Worm (Caenorhabditis elegans): ENCODE results near the gene F13A7.12.

F13A7.12 gene

ce11 chrV:16355941-16356340 lies 39.9 kb upstream of the F13A7.12 start (continued):
- TF ChIP-seq nhr-80 (tag; optimal IDR thresholded peaks at IDR 0.05) = peak; percentile 82
- no peak for TF ChIP-seq bed-1 (GFP tag; IDR thresholded peaks at IDR 0.05)
- no peak for TF ChIP-seq pha-4 (tag; optimal IDR thresholded peaks at IDR 0.05)
- peak; percentile 73 for TF ChIP-seq attf-6 (GFP tag; IDR thresholded peaks at IDR 0.05)
- TF ChIP-seq lir-1 (GFP tag; conservative IDR thresholded peaks at IDR 0.05) = peak; percentile 84
- peak; percentile 88 for TF ChIP-seq lin-26 (GFP tag; IDR thresholded peaks at IDR 0.05)
- TF ChIP-seq atf-7 (tag; optimal IDR thresholded peaks at IDR 0.05) = peak; percentile 75
- TF ChIP-seq ZK185.1 (tag; optimal IDR thresholded peaks at IDR 0.05; ENCODE audit: poor library complexity, severe bottlenecking) = peak; percentile 60
- TF ChIP-seq C17E4.6 (GFP tag; IDR thresholded peaks at IDR 0.05) = peak; percentile 61; the same call in 1 of the 2 replicates
- no peak for TF ChIP-seq rcor-1 (GFP tag; IDR thresholded peaks at IDR 0.05)

- TF ChIP-seq dpff-1 (tag; optimal IDR thresholded peaks at IDR 0.05) (no peak), B0261.1 (tag; optimal IDR thresholded peaks at IDR 0.05) (no peak), F22D6.2 (tag; optimal IDR thresholded peaks at IDR 0.05) (no peak), pbrm-1 (GFP tag; IDR thresholded peaks at IDR 0.05) (0 out of 2 replicates have a peak, but pooled peaks have one; percentile 38), Y56A3A.18 (GFP tag; IDR thresholded peaks at IDR 0.05) (no peak), lin-54 (GFP tag; optimal IDR thresholded peaks at IDR 0.05) (peak; percentile 87), lsl-1 (GFP tag; optimal IDR thresholded peaks at IDR 0.05) (peak; percentile 53), lin-26 (GFP tag; IDR thresholded peaks at IDR 0.05) (no peak), nfya-2 (GFP tag; IDR thresholded peaks at IDR 0.05) (no peak), snpc-1.3 (tag; optimal IDR thresholded peaks at IDR 0.05; ENCODE audit: insufficient read depth) (peak; percentile 20), D2030.7 (GFP tag; IDR thresholded peaks at IDR 0.05) (peak; percentile 61), dpl-1 (GFP tag; optimal IDR thresholded peaks at IDR 0.05) (peak; percentile 74), madf-6 (GFP tag; IDR thresholded peaks at IDR 0.05) (peak; percentile 41; the same call in 1 of the 2 replicates), snpc-1.1 (tag; optimal IDR thresholded peaks at IDR 0.05; ENCODE audit: insufficient read depth) (no peak), aptf-2 (GFP tag; conservative IDR thresholded peaks at IDR 0.05) (no peak), somi-1 (GFP tag; optimal IDR thresholded peaks at IDR 0.05) (no peak), efl-1 (GFP tag; optimal IDR thresholded peaks at IDR 0.05) (peak; percentile 84), mes-4 (tag; optimal IDR thresholded peaks at IDR 0.05) (no peak), athp-1 (tag; optimal IDR thresholded peaks at IDR 0.05) (peak; percentile 26), aptf-3 (GFP tag; IDR thresholded peaks at IDR 0.05) (no peak), mcd-1 (GFP tag; IDR thresholded peaks at IDR 0.05) (peak; percentile 85), tbp1 (GFP tag; optimal IDR thresholded peaks at IDR 0.05) (peak; percentile 13), attf-6 (GFP tag; IDR thresholded peaks at IDR 0.05) (0 out of 2 replicates have a peak, but pooled peaks have one; percentile 48), T26A5.8 (tag; optimal IDR thresholded peaks at IDR 0.05) (no peak)
These were observed 39.0 kb upstream of the F13A7.12 start for ce11 chrV:16356798-16357197.

- TF ChIP-seq hmg-1.2 (GFP tag; IDR thresholded peaks at IDR 0.05) (peak; percentile 32; the same call in 1 of the 2 replicates), pha-4 (tag; optimal IDR thresholded peaks at IDR 0.05) (no peak), Y56A3A.18 (GFP tag; IDR thresholded peaks at IDR 0.05) (0 out of 2 replicates have a peak, but pooled peaks have one; percentile 12), zim-3 (tag; optimal IDR thresholded peaks at IDR 0.05) (no peak), cebp-1 (GFP tag; IDR thresholded peaks at IDR 0.05) (no peak), cebp-1 (tag; optimal IDR thresholded peaks at IDR 0.05) (peak; percentile 4), lin-35 (GFP tag; optimal IDR thresholded peaks at IDR 0.05) (no peak), nhr-80 (tag; optimal IDR thresholded peaks at IDR 0.05) (peak; percentile 47), lin-40 (tag; optimal IDR thresholded peaks at IDR 0.05) (peak; percentile 20)
These were observed 38.6 kb upstream of the F13A7.12 start, which contains the start of gene pptr-1 for ce11 chrV:16357253-16357652. TSS of gene pptr-1 (plus strand) at chrV:16357521.

Data from whole organism, young adult.